Worm (Caenorhabditis elegans) whole organism, late embryonic: ENCODE results near the gene umps-1.

ENCODE experiments used
- C08G9.2 ChIP-seq: sonication (generic microtip); optimal IDR thresholded peaks from 2 replicates; lab custom pipeline; 2016; ENCODE audit warnings: mild to moderate bottlenecking, missing genetic modification characterization, moderate library complexity, missing compliant biosample characterization
- F13H6.1 ChIP-seq: sonication (generic microtip); optimal IDR thresholded peaks from 2 replicates; lab custom pipeline; 2016; ENCODE audit warnings: missing genetic modification characterization, missing compliant biosample characterization
- K09A11.1 ChIP-seq: sonication (generic microtip); optimal IDR thresholded peaks from 2 replicates; lab custom pipeline; 2017; ENCODE audit warnings: antibody characterized with exemption, mild to moderate bottlenecking, missing genetic modification characterization, missing compliant biosample characterization; ENCODE audit not compliant: insufficient read depth
- ceh-14 ChIP-seq: sonication (generic microtip); optimal IDR thresholded peaks from 2 replicates; lab custom pipeline; 2016; ENCODE audit warnings: missing genotype, missing genetic modification characterization, missing compliant biosample characterization
- ceh-19 ChIP-seq: fragments of 200-800 bp; sonication (Bioruptor generic); optimal IDR thresholded peaks from 2 replicates; lab custom pipeline; 2018; ENCODE audit warnings: mild to moderate bottlenecking, missing genetic modification characterization, missing compliant biosample characterization
- ceh-24 ChIP-seq: sonication (generic microtip); optimal IDR thresholded peaks from 2 replicates; lab custom pipeline; 2016; ENCODE audit warnings: mild to moderate bottlenecking, missing genetic modification characterization, missing compliant biosample characterization
- ceh-30 ChIP-seq: fragments of 150-350 bp; optimal IDR thresholded peaks from 2 replicates; lab custom pipeline; 2014; ENCODE audit warnings: missing biosample characterization, missing genetic modification characterization
- ceh-48 ChIP-seq: sonication (generic microtip); optimal IDR thresholded peaks from 2 replicates; lab custom pipeline; 2016; ENCODE audit warnings: missing genetic modification characterization, inconsistent platforms, missing compliant biosample characterization
- ceh-6 ChIP-seq: fragments of 200-800 bp; sonication (Bioruptor generic); optimal IDR thresholded peaks from 2 replicates; lab custom pipeline; 2018; ENCODE audit warnings: mild to moderate bottlenecking, missing genetic modification characterization, missing compliant biosample characterization
- ceh-9 ChIP-seq: sonication (generic microtip); optimal IDR thresholded peaks from 2 replicates; lab custom pipeline; 2016; ENCODE audit warnings: mild to moderate bottlenecking, missing genetic modification characterization, inconsistent platforms, missing compliant biosample characterization
- che-1 ChIP-seq: sonication (generic microtip); optimal IDR thresholded peaks from 2 replicates; lab custom pipeline; 2016; ENCODE audit warnings: mild to moderate bottlenecking, missing genetic modification characterization, missing compliant biosample characterization
- dmd-4 ChIP-seq: sonication (generic microtip); optimal IDR thresholded peaks from 2 replicates; lab custom pipeline; 2016; ENCODE audit warnings: borderline replicate concordance, missing genetic modification characterization, missing compliant biosample characterization
- fax-1 ChIP-seq: sonication (generic microtip); optimal IDR thresholded peaks from 2 replicates; lab custom pipeline; 2016; ENCODE audit warnings: missing genotype, missing genetic modification characterization, missing compliant biosample characterization
- gmeb-2 ChIP-seq: sonication (generic microtip); optimal IDR thresholded peaks from 2 replicates; lab custom pipeline; 2016; ENCODE audit warnings: missing genetic modification characterization, inconsistent platforms, missing compliant biosample characterization
- hlh-13 ChIP-seq: fragments of 200-800 bp; sonication (Bioruptor generic); optimal IDR thresholded peaks from 2 replicates; lab custom pipeline; 2018; ENCODE audit warnings: mild to moderate bottlenecking, missing genetic modification characterization, missing compliant biosample characterization
- hlh-15 ChIP-seq: sonication (generic microtip); optimal IDR thresholded peaks from 2 replicates; lab custom pipeline; 2016; ENCODE audit warnings: missing genetic modification characterization, missing compliant biosample characterization
- lin-11 ChIP-seq: fragments of 200-800 bp; sonication (Bioruptor generic); optimal IDR thresholded peaks from 2 replicates; lab custom pipeline; 2018; ENCODE audit warnings: mild to moderate bottlenecking, missing genetic modification characterization, missing compliant biosample characterization
- nfya-1 ChIP-seq: sonication (generic microtip); optimal IDR thresholded peaks from 2 replicates; lab custom pipeline; 2017; ENCODE audit warnings: missing genetic modification characterization, mild to moderate bottlenecking, missing compliant biosample characterization, antibody characterized with exemption, moderate library complexity
- nhr-11 ChIP-seq: fragments of 150-350 bp; optimal IDR thresholded peaks from 2 replicates; lab custom pipeline; 2014; ENCODE audit warnings: missing biosample characterization, missing genetic modification characterization
- nhr-232 ChIP-seq: sonication (generic microtip); optimal IDR thresholded peaks from 2 replicates; lab custom pipeline; 2016; ENCODE audit warnings: missing genetic modification characterization, missing compliant biosample characterization
- npax-4 ChIP-seq: sonication (generic microtip); optimal IDR thresholded peaks from 2 replicates; lab custom pipeline; 2016; ENCODE audit warnings: missing genetic modification characterization, missing compliant biosample characterization
- pat-9 ChIP-seq: fragments of 200-800 bp; sonication (Bioruptor generic); optimal IDR thresholded peaks from 2 replicates; lab custom pipeline; 2018; ENCODE audit warnings: mild to moderate bottlenecking, missing genetic modification characterization, moderate library complexity, missing compliant biosample characterization
- pax-1 ChIP-seq: fragments of 150-350 bp; optimal IDR thresholded peaks from 2 replicates; lab custom pipeline; 2014; ENCODE audit warnings: missing biosample characterization, missing genetic modification characterization
- pros-1 ChIP-seq: fragments of 150-350 bp; optimal IDR thresholded peaks from 2 replicates; lab custom pipeline; 2014; ENCODE audit warnings: missing biosample characterization, missing genetic modification reagents, missing genetic modification characterization
- ref-2 ChIP-seq: sonication (generic microtip); optimal IDR thresholded peaks from 2 replicates; lab custom pipeline; 2016; ENCODE audit warnings: missing genetic modification characterization, missing compliant biosample characterization
- rnt-1 ChIP-seq: sonication (generic microtip); optimal IDR thresholded peaks from 2 replicates; lab custom pipeline; 2016; ENCODE audit warnings: missing genetic modification characterization, missing compliant biosample characterization
- sdc-2 ChIP-seq: sonication (generic microtip); optimal IDR thresholded peaks from 2 replicates; lab custom pipeline; 2016; ENCODE audit warnings: missing genotype, missing genetic modification characterization, missing compliant biosample characterization
- sox-2 ChIP-seq: fragments of 200-800 bp; sonication (Bioruptor generic); IDR thresholded peaks from 2 replicates; pipeline ENCODE4 v1.3.6; 2022; ENCODE audit warnings: missing genetic modification reagents, missing genetic modification characterization, missing compliant biosample characterization
- sox-4 ChIP-seq: sonication (generic microtip); optimal IDR thresholded peaks from 2 replicates; lab custom pipeline; 2017; ENCODE audit warnings: mild to moderate bottlenecking, missing genetic modification characterization, inconsistent platforms, missing compliant biosample characterization
- tbx-7 ChIP-seq: sonication (generic microtip); optimal IDR thresholded peaks from 2 replicates; lab custom pipeline; 2016; ENCODE audit warnings: missing genotype, missing genetic modification characterization, missing compliant biosample characterization
- ttx-3 ChIP-seq: sonication (generic microtip); optimal IDR thresholded peaks from 2 replicates; lab custom pipeline; 2016; ENCODE audit warnings: missing genetic modification reagents, missing genetic modification characterization, missing compliant biosample characterization
- unc-3 ChIP-seq, 2 experiments: fragments of 200-800 bp in 1 of 2; sonication (Bioruptor generic) in 1 of 2; sonication (generic microtip) in 1 of 2; conservative IDR thresholded peaks in 1 of 2; optimal IDR thresholded peaks in 1 of 2; 2 replicates each; pipeline versions ENCODE4 v1.3.6 to Lab custom; 2016 to 2022; ENCODE audit warnings: missing compliant biosample characterization in 2 of 2, missing genetic modification characterization in 2 of 2, missing genetic modification reagents in 1 of 2
- unc-55 ChIP-seq: sonication (generic microtip); optimal IDR thresholded peaks from 2 replicates; lab custom pipeline; 2017; ENCODE audit warnings: missing biosample characterization, missing genetic modification reagents, missing genetic modification characterization

umps-1 gene

ce11 chrIII:10344762-10345161 lies 12.7 kb downstream of the umps-1 start:
- TF ChIP-seq K09A11.1: no peak
- no peak for TF ChIP-seq ttx-3 (tag; lab: Kevin White, UChicago)
- TF ChIP-seq ceh-24 (tag; lab: Kevin White, UChicago): no peak
- TF ChIP-seq hlh-15 (tag; lab: Kevin White, UChicago): no peak
- no peak for TF ChIP-seq ref-2 (tag; lab: Kevin White, UChicago)
- TF ChIP-seq pax-1 (tag; lab: Kevin White, UChicago): no peak

ce11 chrIII:10341758-10342157 lies 15.7 kb downstream of the umps-1 start, which contains the start of gene tbx-9:
Gene tbx-9, minus strand, starts transcription at chrIII:10341858.
- TF ChIP-seq tbx-7 (tag; lab: Kevin White, UChicago): no peak
- no peak for TF ChIP-seq sox-4 (tag; lab: Kevin White, UChicago)
- TF ChIP-seq npax-4 (tag; lab: Kevin White, UChicago): no peak
- TF ChIP-seq nhr-11 (tag; lab: Kevin White, UChicago): no peak
- no peak for TF ChIP-seq pat-9 (tag; lab: Kevin White, UChicago)

ce11 chrIII:10339949-10340348 lies 17.5 kb downstream of the umps-1 start:
- TF ChIP-seq rnt-1 (tag; lab: Kevin White, UChicago) (no peak), ceh-9 (tag; lab: Kevin White, UChicago) (no peak), ceh-19 (no peak)

- no peak for TF ChIP-seq unc-3 (GFP tag; conservative IDR thresholded peaks at IDR 0.05; lab: Robert Waterston, UW)
- no peak for TF ChIP-seq unc-3 (tag; optimal IDR thresholded peaks at IDR 0.05; lab: Kevin White, UChicago)
- TF ChIP-seq lin-11: no peak
- TF ChIP-seq nhr-232 (tag; lab: Kevin White, UChicago): no peak
- no peak for TF ChIP-seq ceh-6 (GFP tag; lab: Kevin White, UChicago)
- TF ChIP-seq sdc-2 (tag; lab: Kevin White, UChicago): no peak
- TF ChIP-seq pat-9 (tag; lab: Kevin White, UChicago): no peak
- no peak for TF ChIP-seq fax-1
- no peak for TF ChIP-seq nfya-1 (tag; lab: Kevin White, UChicago)
- no peak for TF ChIP-seq sox-4 (tag; lab: Kevin White, UChicago)
- TF ChIP-seq sox-2: no peak
- no peak for TF ChIP-seq hlh-13 (GFP tag; lab: Kevin White, UChicago)
- no peak for TF ChIP-seq C08G9.2
- no peak for TF ChIP-seq F13H6.1 (tag; lab: Kevin White, UChicago)
- no peak for TF ChIP-seq ceh-14 (tag; lab: Kevin White, UChicago)
- no peak for TF ChIP-seq pros-1
- TF ChIP-seq dmd-4 (tag; lab: Kevin White, UChicago): no peak
- no peak for TF ChIP-seq ceh-30 (tag; lab: Kevin White, UChicago)
- TF ChIP-seq ceh-48 (tag; lab: Kevin White, UChicago): no peak
Measured at ce11 chrIII:10338992-10339852, 18.2 kb downstream of the umps-1 start.

ce11 chrIII:10337508-10338166 lies 19.8 kb downstream of the umps-1 start, which contains the start of gene ttr-15:
Gene ttr-15, plus strand, starts transcription at chrIII:10337847.
- TF ChIP-seq che-1 (tag; lab: Kevin White, UChicago) (no peak), pros-1 (no peak), lin-11 (no peak), gmeb-2 (no peak), unc-55 (GFP tag; lab: Kevin White, UChicago) (no peak)
